Fruit fly (Drosophila melanogaster) whole organism, prepupa: ENCODE measurements around the gene CG33235.
A peak's percentile ranks its signal among the peaks of the same experiment; 100 is the strongest.

Source experiments
- Blimp-1 ChIP-seq: fragments of 200-800 bp; sonication (Bioruptor generic); optimal IDR thresholded peaks from 3 replicates; lab custom pipeline; 2017; ENCODE audit warnings: missing biosample characterization, missing genetic modification characterization, mild to moderate bottlenecking, moderate library complexity, missing genetic modification reagents
- CG10631 ChIP-seq: fragments of 200-800 bp; sonication (Bioruptor generic); optimal IDR thresholded peaks from 2 replicates; lab custom pipeline; 2016; ENCODE audit warnings: missing biosample characterization, missing genetic modification characterization
- CG11294 ChIP-seq: fragments of 200-800 bp; sonication (Bioruptor generic); IDR thresholded peaks from 2 replicates; pipeline ENCODE4 v1.3.6; 2022; ENCODE audit warnings: missing biosample characterization, missing genetic modification characterization
- CG11762 ChIP-seq: fragments of 200-800 bp; sonication (Bioruptor generic); optimal IDR thresholded peaks from 3 replicates; lab custom pipeline; 2016; ENCODE audit warnings: missing biosample characterization, missing genetic modification characterization; ENCODE audit not compliant: insufficient read depth
- CG11902 ChIP-seq: fragments of 200-800 bp; sonication (Bioruptor generic); optimal IDR thresholded peaks from 3 replicates; lab custom pipeline; 2016; ENCODE audit warnings: missing biosample characterization, missing genetic modification characterization
- CG15336 ChIP-seq: fragments of 200-800 bp; sonication (Bioruptor generic); IDR thresholded peaks from 2 replicates; pipeline ENCODE4 v1.3.6; 2022; ENCODE audit warnings: missing biosample characterization, missing genetic modification characterization
- CG1621 ChIP-seq: fragments of 200-800 bp; sonication (Bioruptor generic); optimal IDR thresholded peaks from 3 replicates; lab custom pipeline; 2018; ENCODE audit warnings: missing biosample characterization, mild to moderate bottlenecking, missing genetic modification characterization
- CG3032 ChIP-seq: fragments of 200-800 bp; optimal IDR thresholded peaks from 2 replicates; lab custom pipeline; 2019; ENCODE audit warnings: missing biosample characterization, mild to moderate bottlenecking, missing genetic modification characterization, moderate library complexity
- CG32006 ChIP-seq: fragments of 200-800 bp; sonication (Bioruptor generic); optimal IDR thresholded peaks from 3 replicates; lab custom pipeline; 2017; ENCODE audit warnings: missing biosample characterization, mild to moderate bottlenecking, missing genetic modification characterization
- CG34406 ChIP-seq: fragments of 200-800 bp; sonication (Bioruptor generic); optimal IDR thresholded peaks from 3 replicates; lab custom pipeline; 2016; ENCODE audit warnings: missing biosample characterization, missing genetic modification characterization
- CG3919 ChIP-seq: fragments of 200-800 bp; sonication (Bioruptor generic); optimal IDR thresholded peaks from 3 replicates; lab custom pipeline; 2016; ENCODE audit warnings: missing biosample characterization, missing genetic modification characterization
- CG4318 ChIP-seq: fragments of 200-800 bp; sonication (Bioruptor generic); optimal IDR thresholded peaks from 3 replicates; lab custom pipeline; 2017; ENCODE audit warnings: missing biosample characterization, mild to moderate bottlenecking, missing genetic modification characterization
- CG6163 ChIP-seq: fragments of 200-800 bp; sonication (Bioruptor generic); IDR thresholded peaks from 3 replicates; pipeline ENCODE4 v1.3.6; 2022; ENCODE audit warnings: missing biosample characterization, missing genetic modification characterization
- CG6276 ChIP-seq: fragments of 200-800 bp; sonication (Bioruptor generic); optimal IDR thresholded peaks from 2 replicates; lab custom pipeline; 2017; ENCODE audit warnings: missing biosample characterization, mild to moderate bottlenecking, missing genetic modification characterization
- CG6792 ChIP-seq: fragments of 200-800 bp; sonication (Bioruptor generic); optimal IDR thresholded peaks from 3 replicates; lab custom pipeline; 2016; ENCODE audit warnings: missing biosample characterization, missing genetic modification characterization
- CG6808 ChIP-seq: fragments of 200-800 bp; sonication (Bioruptor generic); optimal IDR thresholded peaks from 3 replicates; lab custom pipeline; 2017; ENCODE audit warnings: missing biosample characterization, missing genetic modification characterization, mild to moderate bottlenecking, moderate library complexity, missing genetic modification reagents
- CG6854 ChIP-seq: fragments of 200-800 bp; sonication (Bioruptor generic); optimal IDR thresholded peaks from 2 replicates; lab custom pipeline; 2017; ENCODE audit warnings: missing biosample characterization, mild to moderate bottlenecking, missing genetic modification characterization
- CG7368 ChIP-seq: fragments of 200-800 bp; sonication (Bioruptor generic); optimal IDR thresholded peaks from 3 replicates; lab custom pipeline; 2016; ENCODE audit warnings: missing biosample characterization, missing genetic modification characterization
- CG8319 ChIP-seq: fragments of 200-800 bp; sonication (Bioruptor generic); optimal IDR thresholded peaks from 3 replicates; lab custom pipeline; 2016; ENCODE audit warnings: missing biosample characterization, missing genetic modification characterization
- CG9139 ChIP-seq: fragments of 200-800 bp; sonication (Bioruptor generic); optimal IDR thresholded peaks from 3 replicates; lab custom pipeline; 2017; ENCODE audit warnings: missing biosample characterization, mild to moderate bottlenecking, missing genetic modification characterization
- Eip75B ChIP-seq: fragments of 200-800 bp; sonication (Bioruptor generic); optimal IDR thresholded peaks from 3 replicates; lab custom pipeline; 2016; ENCODE audit warnings: missing biosample characterization, missing genetic modification characterization
- Eip78C ChIP-seq: fragments of 200-800 bp; sonication (Bioruptor generic); peaks from one replicate; lab custom pipeline; 2016; ENCODE audit warnings: missing biosample characterization, missing genetic modification characterization
- Ets21C ChIP-seq: fragments of 200-800 bp; sonication (Bioruptor generic); optimal IDR thresholded peaks from 3 replicates; lab custom pipeline; 2016; ENCODE audit warnings: missing biosample characterization, missing genetic modification characterization
- Ets96B ChIP-seq: fragments of 200-800 bp; optimal IDR thresholded peaks from 2 replicates; lab custom pipeline; 2019; ENCODE audit warnings: missing biosample characterization, mild to moderate bottlenecking, missing genetic modification characterization, moderate library complexity
- Gug ChIP-seq: fragments of 200-800 bp; sonication (Bioruptor generic); IDR thresholded peaks from 2 replicates; pipeline ENCODE4 v1.3.6; 2022; ENCODE audit warnings: missing biosample characterization, missing genetic modification characterization
- Hr38 ChIP-seq: sonication (Bioruptor generic); optimal IDR thresholded peaks from 2 replicates; lab custom pipeline; 2016; ENCODE audit warnings: missing biosample characterization, missing genetic modification characterization
- Hr4 ChIP-seq: fragments of 200-800 bp; sonication (Bioruptor generic); optimal IDR thresholded peaks from 3 replicates; lab custom pipeline; 2016; ENCODE audit warnings: missing biosample characterization, missing genetic modification characterization
- Lpt ChIP-seq: fragments of 200-800 bp; sonication (Bioruptor generic); optimal IDR thresholded peaks from 3 replicates; lab custom pipeline; 2016; ENCODE audit warnings: missing biosample characterization, missing genetic modification characterization
- Met ChIP-seq: fragments of 200-800 bp; sonication (Bioruptor generic); optimal IDR thresholded peaks from 3 replicates; lab custom pipeline; 2016; ENCODE audit warnings: missing biosample characterization, missing genetic modification characterization
- Sox102F ChIP-seq: fragments of 200-800 bp; sonication (Bioruptor generic); optimal IDR thresholded peaks from 2 replicates; lab custom pipeline; 2016; ENCODE audit warnings: missing biosample characterization, mild to moderate bottlenecking, missing genetic modification characterization
- Sox14 ChIP-seq: fragments of 200-800 bp; sonication (Bioruptor generic); optimal IDR thresholded peaks from 3 replicates; lab custom pipeline; 2016; ENCODE audit warnings: missing biosample characterization, missing genetic modification characterization
- acj6 ChIP-seq: fragments of 200-800 bp; sonication (Bioruptor generic); optimal IDR thresholded peaks from 3 replicates; lab custom pipeline; 2016; ENCODE audit warnings: missing biosample characterization, missing genetic modification characterization
- cyc ChIP-seq: fragments of 200-800 bp; sonication (Bioruptor generic); optimal IDR thresholded peaks from 3 replicates; lab custom pipeline; 2016; ENCODE audit warnings: missing biosample characterization, missing genetic modification characterization
- dac ChIP-seq: fragments of 200-800 bp; sonication (Bioruptor generic); optimal IDR thresholded peaks from 2 replicates; lab custom pipeline; 2017; ENCODE audit warnings: missing biosample characterization, mild to moderate bottlenecking, missing genetic modification characterization
- fd59A ChIP-seq: fragments of 200-800 bp; sonication (Bioruptor generic); optimal IDR thresholded peaks from 2 replicates; lab custom pipeline; 2017; ENCODE audit warnings: missing biosample characterization, mild to moderate bottlenecking, missing genetic modification characterization, missing genetic modification reagents
- fd85E ChIP-seq: fragments of 200-800 bp; sonication (Bioruptor generic); optimal IDR thresholded peaks from 3 replicates; lab custom pipeline; 2016; ENCODE audit warnings: missing biosample characterization, missing genetic modification characterization
- fkh ChIP-seq: fragments of 200-800 bp; sonication (Bioruptor generic); optimal IDR thresholded peaks from 3 replicates; lab custom pipeline; 2017; ENCODE audit warnings: missing biosample characterization, mild to moderate bottlenecking, missing genetic modification characterization, moderate library complexity
- lz ChIP-seq: fragments of 200-800 bp; sonication (Bioruptor generic); optimal IDR thresholded peaks from 3 replicates; lab custom pipeline; 2016; ENCODE audit warnings: missing biosample characterization, missing genetic modification characterization
- pdm3 ChIP-seq: fragments of 200-800 bp; sonication (Bioruptor generic); optimal IDR thresholded peaks from 3 replicates; lab custom pipeline; 2016; ENCODE audit warnings: missing biosample characterization, missing genetic modification characterization
- salr ChIP-seq, 2 experiments: fragments of 200-800 bp; sonication (Bioruptor generic); optimal IDR thresholded peaks; 3 replicates each; lab custom pipeline; 2016 to 2018; ENCODE audit warnings: missing biosample characterization in 2 of 2, missing genetic modification characterization in 2 of 2, mild to moderate bottlenecking in 1 of 2
- spab ChIP-seq: fragments of 200-800 bp; sonication (Bioruptor generic); optimal IDR thresholded peaks from 2 replicates; lab custom pipeline; 2017; ENCODE audit warnings: missing biosample characterization, mild to moderate bottlenecking, missing genetic modification characterization, missing genetic modification reagents
- ss ChIP-seq, 2 experiments: fragments of 200-800 bp; sonication (Bioruptor generic); optimal IDR thresholded peaks; 2 replicates in 1 of 2; 3 replicates in 1 of 2; lab custom pipeline; 2017 to 2018; ENCODE audit warnings: mild to moderate bottlenecking in 2 of 2, missing biosample characterization in 2 of 2, missing genetic modification characterization in 2 of 2, moderate library complexity in 1 of 2
- topi ChIP-seq: fragments of 200-800 bp; sonication (Bioruptor generic); optimal IDR thresholded peaks from 3 replicates; lab custom pipeline; 2016; ENCODE audit warnings: missing biosample characterization, missing genetic modification characterization
- vri ChIP-seq: fragments of 200-800 bp; sonication (Bioruptor generic); optimal IDR thresholded peaks from 3 replicates; lab custom pipeline; 2016; ENCODE audit warnings: missing biosample characterization, mild to moderate bottlenecking, missing genetic modification characterization

CG33235 gene

DNA sequence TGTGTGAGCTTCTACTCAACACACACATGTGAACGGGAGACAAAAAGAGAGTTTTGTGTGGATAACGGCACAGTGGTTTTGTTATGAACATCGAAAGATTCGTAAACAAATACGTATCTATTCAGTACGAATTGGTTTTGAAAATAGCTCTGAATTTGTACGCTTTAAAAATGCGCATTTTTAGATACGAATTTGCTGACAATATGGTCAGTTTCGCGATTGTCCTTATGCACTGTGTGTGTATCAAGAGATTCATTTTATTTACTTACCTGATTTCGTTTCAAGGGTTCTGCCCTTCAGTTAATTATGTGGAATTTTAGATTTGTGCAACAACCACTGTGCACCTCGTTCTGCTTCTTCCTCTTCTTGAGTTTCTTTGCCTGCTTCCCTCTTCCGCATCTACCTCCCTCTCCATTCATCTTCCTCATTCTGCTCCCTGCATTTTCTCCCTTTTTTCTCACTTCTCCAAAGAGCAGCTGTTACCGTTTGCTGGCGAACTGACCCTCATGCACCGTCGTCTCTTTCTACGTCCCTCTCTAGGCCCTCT lies 3.4 kb upstream of the CG33235 start (continued):
- TF ChIP-seq Lpt = peak; percentile 90
- peak; percentile 95 for TF ChIP-seq CG10631 (GFP tag; lab: Kevin White, UChicago)
- peak; percentile 68 for TF ChIP-seq Gug (GFP tag; lab: Robert Waterston, UW)
- peak; percentile 92 for TF ChIP-seq CG32006 (GFP tag; lab: Kevin White, UChicago)
- peak; percentile 77 for TF ChIP-seq dac (GFP tag; lab: Kevin White, UChicago)
- TF ChIP-seq CG4318 (GFP tag; lab: Kevin White, UChicago) = peak; percentile 81
- TF ChIP-seq pdm3 (GFP tag; lab: Kevin White, UChicago) = peak; percentile 95
- TF ChIP-seq CG11294 = 0 out of 2 replicates have a peak, but pooled peaks have one; percentile 35
- peak; percentile 95 for TF ChIP-seq acj6 (GFP tag; lab: Kevin White, UChicago)
- peak; percentile 95 for TF ChIP-seq CG1621
- TF ChIP-seq CG6163 (GFP tag; lab: Robert Waterston, UW) = peak; percentile 86
- peak; percentile 91 for TF ChIP-seq CG11902
- peak; percentile 93 for TF ChIP-seq CG8319 (GFP tag; lab: Kevin White, UChicago)
- peak; percentile 96 for TF ChIP-seq Ets21C (GFP tag; lab: Kevin White, UChicago)
- peak; percentile 50 for TF ChIP-seq fkh (GFP tag; lab: Kevin White, UChicago)
- peak; percentile 95 to 96 for TF ChIP-seq ss (GFP tag; optimal IDR thresholded peaks at IDR 0.05; lab: Kevin White, UChicago)
- peak; percentile 88 for TF ChIP-seq CG6854 (GFP tag; lab: Kevin White, UChicago)
- TF ChIP-seq CG7368 (GFP tag; lab: Kevin White, UChicago) = peak; percentile 94
- peak; percentile 82 for TF ChIP-seq fd85E
- TF ChIP-seq CG11762 (GFP tag; lab: Kevin White, UChicago) = peak; percentile 91
- no peak for TF ChIP-seq Hr38
- TF ChIP-seq salr (GFP tag; optimal IDR thresholded peaks at IDR 0.05; lab: Kevin White, UChicago) = peak; percentile 91 to 92
- peak; percentile 94 for TF ChIP-seq CG34406 (GFP tag; lab: Kevin White, UChicago)
- TF ChIP-seq Sox102F = peak; percentile 96
- TF ChIP-seq cyc (GFP tag; lab: Kevin White, UChicago) = peak; percentile 94
- peak; percentile 96 for TF ChIP-seq CG6792 (GFP tag; lab: Kevin White, UChicago)
- TF ChIP-seq Sox14 (GFP tag; lab: Kevin White, UChicago) = peak; percentile 97
- peak; percentile 94 for TF ChIP-seq Ets96B (tag; lab: Kevin White, UChicago)
- peak; percentile 76 for TF ChIP-seq Hr4 (GFP tag; lab: Kevin White, UChicago)
- TF ChIP-seq CG3919 (GFP tag; lab: Kevin White, UChicago) = peak; percentile 95
- peak; percentile 90 for TF ChIP-seq CG9139 (GFP tag; lab: Kevin White, UChicago)
- peak; percentile 97 for TF ChIP-seq lz (GFP tag; lab: Kevin White, UChicago)
- peak; percentile 95 for TF ChIP-seq fd59A (GFP tag; lab: Kevin White, UChicago)
- peak; percentile 95 for TF ChIP-seq CG3032 (tag; lab: Kevin White, UChicago)
- peak; percentile 92 for TF ChIP-seq spab (GFP tag; lab: Kevin White, UChicago)

DNA sequence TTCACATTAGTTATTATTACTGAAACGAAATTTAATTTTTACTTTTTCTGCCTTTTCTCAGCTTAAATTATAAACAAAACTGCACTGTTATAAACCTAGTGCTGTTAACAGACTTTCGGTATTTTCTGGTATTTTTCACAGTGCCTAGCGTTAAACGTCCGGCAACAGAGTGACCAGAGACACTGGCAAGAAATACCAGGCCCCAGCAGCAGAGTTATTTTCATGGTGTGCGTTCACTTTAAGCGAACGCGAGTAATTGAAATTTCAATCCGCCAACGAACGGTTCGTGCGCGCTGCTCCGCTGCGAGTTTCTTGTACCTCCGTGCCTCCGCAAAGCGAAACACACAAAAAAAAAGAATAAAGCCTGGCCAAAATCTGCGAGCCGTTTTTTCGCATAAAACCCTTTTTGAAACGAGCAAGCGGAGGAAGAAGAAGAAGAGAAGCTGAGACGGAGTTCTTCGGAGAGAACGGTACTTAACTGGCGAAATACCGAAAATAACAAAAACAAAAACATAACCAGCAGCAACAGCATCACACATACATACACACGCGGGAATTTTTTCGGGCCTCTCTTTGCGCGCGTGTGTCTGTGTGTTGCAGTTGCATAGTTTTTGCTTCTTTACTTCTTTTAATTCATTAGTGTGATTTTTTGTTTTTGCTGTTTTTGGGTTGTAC lies 1.7 kb upstream of the CG33235 start, which contains the start of gene Drak:
Gene Drak, plus strand, starts transcription at position 220 of the 675 bp plus-strand sequence.
- TF ChIP-seq Sox14 (GFP tag; lab: Kevin White, UChicago) (no peak), Lpt (no peak), Met (no peak), CG15336 (GFP tag; lab: Robert Waterston, UW) (no peak), topi (GFP tag; lab: Kevin White, UChicago) (no peak), fkh (GFP tag; lab: Kevin White, UChicago) (no peak), CG1621 (peak; percentile 20), Sox102F (peak; percentile 33), CG6808 (GFP tag; lab: Kevin White, UChicago) (peak; percentile 8), CG6854 (GFP tag; lab: Kevin White, UChicago) (peak; percentile 37), CG32006 (GFP tag; lab: Kevin White, UChicago) (no peak), Blimp-1 (no peak), CG11762 (GFP tag; lab: Kevin White, UChicago) (no peak), vri (peak; percentile 25), fd85E (no peak), dac (GFP tag; lab: Kevin White, UChicago) (no peak), Eip75B (GFP tag; lab: Kevin White, UChicago) (no peak), CG6276 (GFP tag; lab: Kevin White, UChicago) (peak; percentile 12), Eip78C (GFP tag; lab: Kevin White, UChicago) (peak; percentile 5), ss (GFP tag; optimal IDR thresholded peaks at IDR 0.05; lab: Kevin White, UChicago) (peak; percentile 22 to 67)
